Fruit fly (Drosophila melanogaster): ENCODE results near the gene CG7992.
A peak's percentile ranks its signal among the peaks of the same experiment; 100 is the strongest.

CG7992 gene

dm6 chrX:19247200-19248052, at the start of gene CG7992:
Gene CG7992 (minus strand): TSS chrX:19247250.
- TF ChIP-seq Hr96 (GFP tag; optimal IDR thresholded peaks at IDR 0.05), result peak; percentile 64
- TF ChIP-seq Clk (GFP tag; optimal IDR thresholded peaks at IDR 0.05), result no peak
- peak; percentile 33 for TF ChIP-seq tj (GFP tag; optimal IDR thresholded peaks at IDR 0.05)
- TF ChIP-seq Mnt (GFP tag; optimal IDR thresholded peaks at IDR 0.05), result peak; percentile 39
- TF ChIP-seq CG7045 (GFP tag; optimal IDR thresholded peaks at IDR 0.05), result no peak
- peak; percentile 59 for TF ChIP-seq CG14711 (tag; optimal IDR thresholded peaks at IDR 0.05)
- peak; percentile 31 for TF ChIP-seq pad (GFP tag; optimal IDR thresholded peaks at IDR 0.05)
- peak; percentile 28 for TF ChIP-seq toe (GFP tag; optimal IDR thresholded peaks at IDR 0.05)
- no peak for TF ChIP-seq cic (GFP tag; optimal IDR thresholded peaks at IDR 0.05)
- TF ChIP-seq CG5204 (GFP tag; optimal IDR thresholded peaks at IDR 0.05), result peak; percentile 24
- no peak for TF ChIP-seq cnc (optimal IDR thresholded peaks at IDR 0.05)
- no peak for TF ChIP-seq bab1 (GFP tag; optimal IDR thresholded peaks at IDR 0.05)
- peak; percentile 23 for TF ChIP-seq CG33017 (tag; optimal IDR thresholded peaks at IDR 0.05)
- TF ChIP-seq CG12768 (GFP tag; optimal IDR thresholded peaks at IDR 0.05), result peak; percentile 28
- peak; percentile 94 for TF ChIP-seq kay (GFP tag; ENCODE audit: borderline replicate concordance)
- TF ChIP-seq CG7101 (tag; optimal IDR thresholded peaks at IDR 0.05), result peak; percentile 58
- TF ChIP-seq Crg-1 (GFP tag; optimal IDR thresholded peaks at IDR 0.05), result peak; percentile 9
- peak; percentile 75 for TF ChIP-seq CG11617 (GFP tag; optimal IDR thresholded peaks at IDR 0.05)
- peak; percentile 3 for TF ChIP-seq CG1620 (GFP tag; optimal IDR thresholded peaks at IDR 0.05)
- TF ChIP-seq ovo (GFP tag; optimal IDR thresholded peaks at IDR 0.05), result no peak

dm6 chrX:19295831-19296423, 48.9 kb upstream of the CG7992 start:
- no peak for TF ChIP-seq CG7045 (GFP tag; optimal IDR thresholded peaks at IDR 0.05)
- TF ChIP-seq pad (GFP tag; optimal IDR thresholded peaks at IDR 0.05), result no peak
- TF ChIP-seq Clk (GFP tag; optimal IDR thresholded peaks at IDR 0.05), result no peak
- no peak for TF ChIP-seq kay (GFP tag; ENCODE audit: borderline replicate concordance)
- TF ChIP-seq Mnt (GFP tag; optimal IDR thresholded peaks at IDR 0.05), result no peak
- TF ChIP-seq CG1620 (GFP tag; optimal IDR thresholded peaks at IDR 0.05), result no peak
- TF ChIP-seq CG7101 (tag; optimal IDR thresholded peaks at IDR 0.05), result no peak
- TF ChIP-seq Hr96 (GFP tag; optimal IDR thresholded peaks at IDR 0.05), result no peak
- no peak for TF ChIP-seq ovo (GFP tag; optimal IDR thresholded peaks at IDR 0.05)
- TF ChIP-seq toe (GFP tag; optimal IDR thresholded peaks at IDR 0.05), result no peak
- no peak for TF ChIP-seq cic (GFP tag; optimal IDR thresholded peaks at IDR 0.05)
- no peak for TF ChIP-seq CG5204 (GFP tag; optimal IDR thresholded peaks at IDR 0.05)
- TF ChIP-seq Crg-1 (GFP tag; optimal IDR thresholded peaks at IDR 0.05), result no peak
- TF ChIP-seq CG14711 (tag; optimal IDR thresholded peaks at IDR 0.05), result no peak
- TF ChIP-seq cnc (optimal IDR thresholded peaks at IDR 0.05), result no peak
- TF ChIP-seq tj (GFP tag; optimal IDR thresholded peaks at IDR 0.05), result no peak
- TF ChIP-seq CG11617 (GFP tag; optimal IDR thresholded peaks at IDR 0.05), result no peak

dm6 chrX:19294953-19295352, 47.9 kb upstream of the CG7992 start:
- TF ChIP-seq Mnt (GFP tag; optimal IDR thresholded peaks at IDR 0.05) (no peak), cnc (optimal IDR thresholded peaks at IDR 0.05) (no peak), CG7101 (tag; optimal IDR thresholded peaks at IDR 0.05) (no peak), CG14711 (tag; optimal IDR thresholded peaks at IDR 0.05) (no peak), CG1620 (GFP tag; optimal IDR thresholded peaks at IDR 0.05) (no peak), toe (GFP tag; optimal IDR thresholded peaks at IDR 0.05) (no peak), Hr96 (GFP tag; optimal IDR thresholded peaks at IDR 0.05) (no peak), Crg-1 (GFP tag; optimal IDR thresholded peaks at IDR 0.05) (no peak), pad (GFP tag; optimal IDR thresholded peaks at IDR 0.05) (no peak), tj (GFP tag; optimal IDR thresholded peaks at IDR 0.05) (no peak), CG7045 (GFP tag; optimal IDR thresholded peaks at IDR 0.05) (no peak), bab1 (GFP tag; optimal IDR thresholded peaks at IDR 0.05) (no peak), ovo (GFP tag; optimal IDR thresholded peaks at IDR 0.05) (no peak), CG11617 (GFP tag; optimal IDR thresholded peaks at IDR 0.05) (no peak), CG33017 (tag; optimal IDR thresholded peaks at IDR 0.05) (no peak)

dm6 chrX:19294030-19294429, 47.0 kb upstream of the CG7992 start:
- TF ChIP-seq Mnt (GFP tag; optimal IDR thresholded peaks at IDR 0.05) (peak; percentile 26), CG11617 (GFP tag; optimal IDR thresholded peaks at IDR 0.05) (no peak)

- TF ChIP-seq CG7101 (tag; optimal IDR thresholded peaks at IDR 0.05), result no peak
- TF ChIP-seq CG11617 (GFP tag; optimal IDR thresholded peaks at IDR 0.05), result no peak
- no peak for TF ChIP-seq cic (GFP tag; optimal IDR thresholded peaks at IDR 0.05)
- no peak for TF ChIP-seq Crg-1 (GFP tag; optimal IDR thresholded peaks at IDR 0.05)
- TF ChIP-seq tj (GFP tag; optimal IDR thresholded peaks at IDR 0.05), result no peak
- no peak for TF ChIP-seq kay (GFP tag; ENCODE audit: borderline replicate concordance)
- no peak for TF ChIP-seq bab1 (GFP tag; optimal IDR thresholded peaks at IDR 0.05)
- no peak for TF ChIP-seq Clk (GFP tag; optimal IDR thresholded peaks at IDR 0.05)
- TF ChIP-seq CG1620 (GFP tag; optimal IDR thresholded peaks at IDR 0.05), result no peak
These were observed 46.3 kb upstream of the CG7992 start for dm6 chrX:19293320-19293719.
